Worm (Caenorhabditis elegans): ENCODE measurements around the gene T05E12.8.

The T05E12.8 gene

ce11 chrV:17075900-17076299 is 7.0 kb downstream of the T05E12.8 start, which contains the start of gene str-125:
Gene str-125, minus strand, starts transcription at chrV:17076000.
- TF ChIP-seq lin-40 (tag; optimal IDR thresholded peaks at IDR 0.05) (no peak), madf-6 (GFP tag; IDR thresholded peaks at IDR 0.05) (no peak), F52B5.7 (tag; optimal IDR thresholded peaks at IDR 0.05) (no peak), akir-1 (GFP tag; optimal IDR thresholded peaks at IDR 0.05) (no peak), sptf-2 (GFP tag; optimal IDR thresholded peaks at IDR 0.05) (no peak)

DNA sequence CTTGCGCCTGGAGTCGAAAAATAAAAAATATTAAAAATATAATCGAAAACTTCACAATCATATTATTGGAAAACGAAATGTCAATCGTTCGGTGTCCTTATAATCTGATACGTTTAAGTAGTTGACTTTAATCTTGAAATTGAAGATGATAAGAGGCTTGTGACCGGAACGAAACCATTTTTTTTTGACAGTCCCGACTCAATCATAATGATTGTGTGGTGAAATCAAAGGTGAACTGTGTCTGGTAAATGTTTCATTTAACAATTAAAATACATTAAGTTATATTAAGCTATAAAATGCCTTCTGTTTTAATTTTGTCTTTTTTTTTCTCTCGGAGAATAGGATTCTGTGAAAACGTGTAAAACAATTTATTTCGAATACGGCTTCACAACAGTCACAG is 8.9 kb downstream of the T05E12.8 start, which contains the start of gene T05E12.3:
Gene T05E12.3 (minus strand): TSS at position 101 of the 400 bp plus-strand sequence.
- TF ChIP-seq snpc-4 (GFP tag; optimal IDR thresholded peaks at IDR 0.05) (no peak), snpc-4 (tag; optimal IDR thresholded peaks at IDR 0.05) (peak in 1 of 4 experiments; percentile 50), nhr-80 (tag; optimal IDR thresholded peaks at IDR 0.05) (peak; percentile 42), ceh-40 (GFP tag; IDR thresholded peaks at IDR 0.05) (no peak), lsy-27 (tag; optimal IDR thresholded peaks at IDR 0.05; ENCODE audit: borderline replicate concordance, insufficient read depth) (no peak)

- TF ChIP-seq B0019.2 (GFP tag; conservative IDR thresholded peaks at IDR 0.05): no peak
- no peak for TF ChIP-seq snpc-1.1 (tag; optimal IDR thresholded peaks at IDR 0.05; ENCODE audit: insufficient read depth)
- TF ChIP-seq F23B12.7 (tag; optimal IDR thresholded peaks at IDR 0.05; ENCODE audit: insufficient read depth): no peak
- TF ChIP-seq snpc-4 (GFP tag; optimal IDR thresholded peaks at IDR 0.05): no peak
- TF ChIP-seq snpc-4 (tag; optimal IDR thresholded peaks at IDR 0.05): no peak
- TF ChIP-seq nhr-80 (tag; optimal IDR thresholded peaks at IDR 0.05): no peak
- TF ChIP-seq akir-1 (GFP tag; optimal IDR thresholded peaks at IDR 0.05): no peak
- no peak for TF ChIP-seq Y67H2A.10 (GFP tag; conservative IDR thresholded peaks at IDR 0.05)
- no peak for TF ChIP-seq ztf-6 (GFP tag; IDR thresholded peaks at IDR 0.05)
- no peak for TF ChIP-seq F33H1.4 (GFP tag; IDR thresholded peaks at IDR 0.05)
- TF ChIP-seq F55B11.4 (tag; optimal IDR thresholded peaks at IDR 0.05; ENCODE audit: borderline replicate concordance, insufficient read depth): no peak
- no peak for TF ChIP-seq mel-28 (tag; optimal IDR thresholded peaks at IDR 0.05; ENCODE audit: borderline replicate concordance)
- no peak for TF ChIP-seq ztf-25 (GFP tag; IDR thresholded peaks at IDR 0.05)
- no peak for TF ChIP-seq ceh-58 (GFP tag; IDR thresholded peaks at IDR 0.05)
These were observed 10.9 kb downstream of the T05E12.8 start, which contains the start of gene srw-20 for ce11 chrV:17079795-17080194. Gene srw-20, minus strand, starts transcription at chrV:17079895.

DNA sequence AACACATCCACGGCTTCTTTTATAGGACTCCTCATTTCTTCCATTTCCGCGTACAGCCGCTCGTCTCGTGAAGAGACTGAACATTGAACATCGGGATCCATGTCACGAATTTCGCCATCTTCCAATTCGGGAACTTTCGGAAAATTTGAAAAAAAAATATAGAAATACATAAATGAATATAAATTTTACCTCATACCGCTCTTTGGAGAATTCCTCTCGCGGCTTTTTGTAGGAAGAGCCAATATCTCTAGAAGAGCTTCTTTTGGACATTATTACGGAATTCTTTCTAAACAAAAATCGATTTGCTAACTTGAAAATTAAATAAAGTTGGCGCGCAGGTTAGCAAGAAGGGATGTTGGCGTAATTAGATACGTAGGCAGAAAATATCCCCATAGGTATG is 13.8 kb downstream of the T05E12.8 start, which contains the start of gene T05E12.9:
Gene T05E12.9 (minus strand): TSS at position 101 of the 400 bp plus-strand sequence.
- TF ChIP-seq sptf-2 (GFP tag; optimal IDR thresholded peaks at IDR 0.05) (no peak), tlf-1 (GFP tag; optimal IDR thresholded peaks at IDR 0.05) (no peak)

ce11 chrV:17089342-17089741 is 20.4 kb downstream of the T05E12.8 start, which contains the start of gene T05E12.6:
Gene T05E12.6, minus strand, starts transcription at chrV:17089442.
- TF ChIP-seq repo-1 (tag; optimal IDR thresholded peaks at IDR 0.05) (no peak), K12H6.12 (tag; optimal IDR thresholded peaks at IDR 0.05) (no peak), chd-7 (tag; optimal IDR thresholded peaks at IDR 0.05) (no peak), hmg-20 (GFP tag; IDR thresholded peaks at IDR 0.05) (no peak), attf-5 (GFP tag; optimal IDR thresholded peaks at IDR 0.05) (no peak), him-1 (tag; optimal IDR thresholded peaks at IDR 0.05) (no peak), hlh-26 (GFP tag; conservative IDR thresholded peaks at IDR 0.05) (no peak), madf-6 (GFP tag; IDR thresholded peaks at IDR 0.05) (no peak), pbrm-1 (GFP tag; IDR thresholded peaks at IDR 0.05) (no peak), snpc-1.3 (tag; optimal IDR thresholded peaks at IDR 0.05; ENCODE audit: insufficient read depth) (no peak), nhr-90 (tag; optimal IDR thresholded peaks at IDR 0.05) (no peak)
